Worm (Caenorhabditis elegans): ENCODE results near the gene ugt-59.

Gene ugt-59

DNA sequence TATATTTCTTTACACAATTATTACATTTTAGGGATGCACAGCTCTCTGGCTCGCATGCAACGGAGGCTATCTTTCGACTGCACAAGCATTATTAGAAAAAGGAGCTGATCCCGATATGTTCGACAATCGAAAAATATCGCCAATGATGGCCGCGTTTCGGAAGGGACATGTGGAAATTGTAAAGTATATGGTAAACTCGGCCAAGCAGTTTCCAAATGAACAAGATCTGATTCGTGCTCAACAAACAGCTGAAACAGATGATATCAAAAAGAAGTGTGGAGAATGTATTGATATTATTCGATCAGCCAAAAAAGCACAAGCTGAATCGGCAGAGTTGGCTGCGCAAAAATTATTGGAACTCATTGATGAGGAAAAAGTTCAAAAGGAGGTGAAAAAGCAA is 22.5 kb downstream of the ugt-59 start:
- TF ChIP-seq T22C8.4 (GFP tag; IDR thresholded peaks at IDR 0.05) (no peak), flt-1 (GFP tag; IDR thresholded peaks at IDR 0.05) (no peak), ztf-23 (GFP tag; IDR thresholded peaks at IDR 0.05) (no peak), ref-1 (GFP tag; conservative IDR thresholded peaks at IDR 0.05) (no peak)

DNA sequence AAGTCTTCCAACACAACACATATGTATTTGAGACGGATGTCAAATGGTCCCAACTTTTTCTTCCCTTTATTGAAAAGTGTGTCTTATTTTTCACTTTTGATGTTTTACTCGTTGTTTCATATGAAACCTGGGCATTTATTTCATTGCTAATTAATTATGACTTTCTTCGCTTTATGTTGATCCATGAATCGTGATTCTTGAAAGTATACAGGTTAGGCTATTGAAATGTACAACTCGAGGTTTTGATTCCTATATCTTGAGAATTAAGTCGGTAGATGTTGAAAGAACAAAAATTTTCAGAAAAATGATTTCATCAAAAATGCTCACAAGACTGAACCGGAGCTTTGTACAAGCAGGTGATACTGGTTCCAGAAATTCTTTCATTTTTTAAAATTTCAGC is 26.7 kb downstream of the ugt-59 start, which contains the start of gene nfu-1:
Gene nfu-1, plus strand, starts transcription at position 301 of the 400 bp plus-strand sequence.
- TF ChIP-seq ztf-23 (GFP tag; IDR thresholded peaks at IDR 0.05) (no peak), flt-1 (GFP tag; IDR thresholded peaks at IDR 0.05) (no peak), cog-1 (tag; optimal IDR thresholded peaks at IDR 0.05) (no peak), ref-1 (GFP tag; conservative IDR thresholded peaks at IDR 0.05) (no peak), tab-1 (GFP tag; IDR thresholded peaks at IDR 0.05) (no peak), med-1 (GFP tag; optimal IDR thresholded peaks at IDR 0.05; ENCODE audit: insufficient read depth) (no peak), ztf-29 (GFP tag; IDR thresholded peaks at IDR 0.05) (no peak), klf-2 (GFP tag; conservative IDR thresholded peaks at IDR 0.05) (no peak), T22C8.4 (GFP tag; IDR thresholded peaks at IDR 0.05) (no peak)

DNA sequence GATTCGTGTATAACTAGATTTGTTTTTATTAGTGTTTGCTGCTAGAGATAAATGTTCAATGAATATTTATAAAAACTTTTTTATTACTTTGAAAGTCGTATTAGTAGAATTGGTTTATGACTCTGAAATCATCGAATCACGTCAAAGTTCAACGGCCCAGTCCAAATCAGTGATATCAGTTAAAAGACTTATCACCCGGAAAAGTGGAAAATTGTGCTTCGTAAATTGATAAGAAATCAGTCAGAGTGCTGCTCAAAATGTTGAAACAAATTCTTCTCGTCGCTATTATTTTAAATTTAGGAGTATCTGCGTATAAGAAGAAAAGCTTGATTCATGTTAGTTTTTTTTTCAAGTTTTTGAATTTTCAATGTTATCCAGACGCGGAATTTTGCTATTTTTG is 27.8 kb downstream of the ugt-59 start, which contains the start of gene R10H10.3:
Gene R10H10.3, plus strand, starts transcription at position 243 of the 400 bp plus-strand sequence.
- no peak for TF ChIP-seq tab-1 (GFP tag; IDR thresholded peaks at IDR 0.05)
- no peak for TF ChIP-seq cog-1 (tag; optimal IDR thresholded peaks at IDR 0.05)
- TF ChIP-seq flt-1 (GFP tag; IDR thresholded peaks at IDR 0.05): no peak
- no peak for TF ChIP-seq med-1 (GFP tag; optimal IDR thresholded peaks at IDR 0.05; ENCODE audit: insufficient read depth)
- TF ChIP-seq ref-1 (GFP tag; conservative IDR thresholded peaks at IDR 0.05): no peak
- no peak for TF ChIP-seq ztf-29 (GFP tag; IDR thresholded peaks at IDR 0.05)
- TF ChIP-seq ztf-23 (GFP tag; IDR thresholded peaks at IDR 0.05): no peak
- TF ChIP-seq T22C8.4 (GFP tag; IDR thresholded peaks at IDR 0.05): no peak
- no peak for TF ChIP-seq klf-2 (GFP tag; conservative IDR thresholded peaks at IDR 0.05)

ce11 chrIV:10391827-10392226 is 31.4 kb downstream of the ugt-59 start, which contains the start of gene spe-26:
Gene spe-26 (minus strand): TSS chrIV:10391927.
- TF ChIP-seq tab-1 (GFP tag; IDR thresholded peaks at IDR 0.05): no peak
- no peak for TF ChIP-seq klf-2 (GFP tag; conservative IDR thresholded peaks at IDR 0.05)
- TF ChIP-seq med-1 (GFP tag; optimal IDR thresholded peaks at IDR 0.05; ENCODE audit: insufficient read depth): no peak

- TF ChIP-seq ztf-23 (GFP tag; IDR thresholded peaks at IDR 0.05) (no peak), med-1 (GFP tag; optimal IDR thresholded peaks at IDR 0.05; ENCODE audit: insufficient read depth) (no peak), flt-1 (GFP tag; IDR thresholded peaks at IDR 0.05) (no peak), klf-2 (GFP tag; conservative IDR thresholded peaks at IDR 0.05) (no peak), T22C8.4 (GFP tag; IDR thresholded peaks at IDR 0.05) (no peak), cog-1 (tag; optimal IDR thresholded peaks at IDR 0.05) (no peak), ztf-29 (GFP tag; IDR thresholded peaks at IDR 0.05) (no peak), tab-1 (GFP tag; IDR thresholded peaks at IDR 0.05) (no peak), ref-1 (GFP tag; conservative IDR thresholded peaks at IDR 0.05) (no peak)
Measured at ce11 chrIV:10394858-10395257, 34.4 kb downstream of the ugt-59 start, which contains the start of gene R10H10.4. Gene R10H10.4 (minus strand): TSS chrIV:10394958.

- TF ChIP-seq ztf-29 (GFP tag; IDR thresholded peaks at IDR 0.05) (no peak), cog-1 (tag; optimal IDR thresholded peaks at IDR 0.05) (no peak), klf-2 (GFP tag; conservative IDR thresholded peaks at IDR 0.05) (no peak), ztf-23 (GFP tag; IDR thresholded peaks at IDR 0.05) (no peak), T22C8.4 (GFP tag; IDR thresholded peaks at IDR 0.05) (no peak), ref-1 (GFP tag; conservative IDR thresholded peaks at IDR 0.05) (no peak), flt-1 (GFP tag; IDR thresholded peaks at IDR 0.05) (no peak), tab-1 (GFP tag; IDR thresholded peaks at IDR 0.05) (no peak), med-1 (GFP tag; optimal IDR thresholded peaks at IDR 0.05; ENCODE audit: insufficient read depth) (no peak)
Measured at ce11 chrIV:10396827-10397226, 36.4 kb downstream of the ugt-59 start.

DNA sequence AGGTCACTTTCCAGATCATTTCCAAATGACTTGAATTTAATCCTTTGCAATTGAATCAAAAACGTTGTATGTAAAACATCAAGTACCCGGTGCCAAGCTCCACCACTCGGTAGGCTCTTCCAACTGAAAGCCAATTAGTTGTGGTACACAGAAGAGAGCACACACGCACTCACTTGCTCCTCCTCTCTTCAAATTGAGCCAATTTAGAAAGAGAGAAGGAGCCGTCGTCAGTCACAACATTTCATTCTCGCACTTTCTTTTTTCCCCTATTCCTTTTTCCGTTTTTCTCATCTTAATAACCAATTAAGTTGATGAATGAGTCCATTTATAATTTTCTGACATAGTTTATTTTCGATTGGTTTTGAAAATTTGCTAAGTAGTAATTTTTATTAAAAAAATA is 37.8 kb downstream of the ugt-59 start:
- TF ChIP-seq T22C8.4 (GFP tag; IDR thresholded peaks at IDR 0.05) (no peak), flt-1 (GFP tag; IDR thresholded peaks at IDR 0.05) (no peak), ref-1 (GFP tag; conservative IDR thresholded peaks at IDR 0.05) (no peak), ztf-23 (GFP tag; IDR thresholded peaks at IDR 0.05) (no peak), tab-1 (GFP tag; IDR thresholded peaks at IDR 0.05) (no peak), klf-2 (GFP tag; conservative IDR thresholded peaks at IDR 0.05) (no peak), cog-1 (tag; optimal IDR thresholded peaks at IDR 0.05) (no peak), ztf-29 (GFP tag; IDR thresholded peaks at IDR 0.05) (no peak), med-1 (GFP tag; optimal IDR thresholded peaks at IDR 0.05; ENCODE audit: insufficient read depth) (no peak)

DNA sequence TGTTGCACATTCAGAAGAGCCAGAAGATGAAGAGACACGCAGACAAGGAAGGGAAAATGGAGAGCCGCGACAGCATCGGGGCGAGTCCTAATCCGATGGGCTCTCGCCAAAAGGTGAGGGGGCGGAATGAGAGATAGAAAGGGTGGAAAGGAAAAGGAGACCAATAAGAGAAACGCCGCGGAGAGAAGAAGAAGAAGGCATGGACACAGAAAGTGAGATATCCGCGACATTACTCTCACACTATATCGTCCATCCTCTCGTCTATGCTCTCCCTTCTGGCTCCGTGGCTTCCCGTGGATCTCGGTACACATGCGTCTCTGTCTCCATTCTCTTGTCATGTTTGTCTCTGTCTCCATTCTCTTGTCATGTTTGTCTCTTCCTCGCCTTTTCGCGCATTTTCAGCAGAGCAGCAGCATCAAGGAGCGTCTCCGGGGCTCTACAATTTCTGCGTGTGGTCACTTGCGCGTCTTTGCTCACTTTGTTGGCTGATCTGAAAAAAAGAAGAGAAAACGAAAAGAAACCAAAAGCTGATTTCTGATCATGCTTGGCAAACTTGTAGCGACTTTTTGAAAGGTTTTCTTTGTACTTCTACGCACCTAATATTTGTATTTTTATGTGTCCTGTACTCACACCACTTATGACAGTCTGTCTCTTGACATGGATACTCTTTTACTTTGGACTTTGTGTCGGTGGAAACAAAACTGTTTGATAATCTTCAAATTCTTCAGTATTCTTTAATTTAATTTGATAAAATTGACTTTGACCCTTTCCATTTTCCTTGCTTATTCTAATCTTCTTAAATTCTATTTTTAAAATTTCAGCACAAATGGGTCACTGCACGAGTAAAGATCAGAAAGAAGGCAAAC is 43.0 kb downstream of the ugt-59 start, which contains the start of gene gpa-7:
Gene gpa-7, plus strand, starts transcription at position 816 of the 866 bp plus-strand sequence.
- TF ChIP-seq ztf-23 (GFP tag; IDR thresholded peaks at IDR 0.05) (no peak), cog-1 (tag; optimal IDR thresholded peaks at IDR 0.05) (peak; percentile 80)

- no peak for TF ChIP-seq med-1 (GFP tag; optimal IDR thresholded peaks at IDR 0.05; ENCODE audit: insufficient read depth)
- no peak for TF ChIP-seq flt-1 (GFP tag; IDR thresholded peaks at IDR 0.05)
- TF ChIP-seq ztf-23 (GFP tag; IDR thresholded peaks at IDR 0.05): no peak
- TF ChIP-seq T22C8.4 (GFP tag; IDR thresholded peaks at IDR 0.05): no peak
- no peak for TF ChIP-seq ref-1 (GFP tag; conservative IDR thresholded peaks at IDR 0.05)
- no peak for TF ChIP-seq klf-2 (GFP tag; conservative IDR thresholded peaks at IDR 0.05)
- TF ChIP-seq ztf-29 (GFP tag; IDR thresholded peaks at IDR 0.05): no peak
- no peak for TF ChIP-seq tab-1 (GFP tag; IDR thresholded peaks at IDR 0.05)
- no peak for TF ChIP-seq cog-1 (tag; optimal IDR thresholded peaks at IDR 0.05)
Measured at ce11 chrIV:10409377-10409776, 48.9 kb downstream of the ugt-59 start, which contains the start of gene rfk-1. Gene rfk-1 (minus strand): TSS chrIV:10409477.
